Worm (Caenorhabditis elegans) whole organism, L1 larva: ENCODE measurements around the gene R12B2.13.

Experiments
- C04F5.9 ChIP-seq: sonication (generic microtip); optimal IDR thresholded peaks from 2 replicates; lab custom pipeline; 2016; ENCODE audit warnings: missing genetic modification characterization, missing compliant biosample characterization
- ama-1 ChIP-seq: fragments of 150-350 bp; optimal IDR thresholded peaks from 2 replicates; lab custom pipeline; 2014
- dpl-1 ChIP-seq, 3 experiments: fragments of 150-350 bp in 2 of 3; sonication (generic microtip) in 1 of 3; optimal IDR thresholded peaks; 2 replicates each; lab custom pipeline; 2014 to 2017; ENCODE audit warnings: missing biosample characterization in 3 of 3, missing genetic modification characterization in 3 of 3, missing genetic modification reagents in 3 of 3
- mep-1 ChIP-seq: fragments of 150-350 bp; optimal IDR thresholded peaks from 2 replicates; lab custom pipeline; 2014; ENCODE audit warnings: missing biosample characterization, missing genetic modification characterization
- nhr-11 ChIP-seq: fragments of 150-350 bp; optimal IDR thresholded peaks from 2 replicates; lab custom pipeline; 2014; ENCODE audit warnings: missing biosample characterization, missing genetic modification characterization
- nhr-28 ChIP-seq: fragments of 150-350 bp; optimal IDR thresholded peaks from 2 replicates; lab custom pipeline; 2014; ENCODE audit warnings: missing biosample characterization, missing genetic modification characterization
- sox-4 ChIP-seq: sonication (generic microtip); optimal IDR thresholded peaks from 2 replicates; lab custom pipeline; 2016; ENCODE audit warnings: missing genetic modification characterization, missing compliant biosample characterization
- tlp-1 ChIP-seq: fragments of 150-350 bp; optimal IDR thresholded peaks from 2 replicates; lab custom pipeline; 2014; ENCODE audit warnings: missing biosample characterization, missing genetic modification characterization

DNA sequence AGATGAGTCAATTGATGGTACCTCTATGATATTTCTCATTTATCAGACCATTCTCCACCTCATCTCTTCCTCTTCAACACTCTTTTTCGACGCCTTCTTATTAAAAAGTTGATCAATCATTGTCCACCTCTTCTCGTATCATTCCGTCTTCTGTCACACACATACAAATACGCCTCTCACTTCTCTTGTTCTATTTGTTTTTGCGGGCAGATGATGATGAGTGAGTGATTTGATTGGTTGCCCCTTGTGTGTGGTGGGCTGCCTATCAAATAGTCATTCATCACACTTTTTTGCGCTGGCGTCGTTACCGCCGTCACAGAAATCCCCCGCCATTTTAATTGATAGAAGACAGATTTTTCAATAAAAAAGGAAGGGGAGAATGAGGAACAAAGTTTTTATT is 20.6 kb downstream of the R12B2.13 start:
- TF ChIP-seq dpl-1 (GFP tag; optimal IDR thresholded peaks at IDR 0.05; lab: Kevin White, UChicago) = no peak
- TF ChIP-seq tlp-1 (tag; lab: Kevin White, UChicago) = no peak
- no peak for TF ChIP-seq ama-1 (lab: Kevin White, UChicago)
- TF ChIP-seq sox-4 (tag; lab: Kevin White, UChicago) = no peak
- no peak for TF ChIP-seq nhr-28 (tag; lab: Kevin White, UChicago)
- TF ChIP-seq nhr-11 (tag; lab: Kevin White, UChicago) = no peak
- peak; percentile 31 for TF ChIP-seq mep-1 (tag; lab: Kevin White, UChicago)
- no peak for TF ChIP-seq C04F5.9 (tag; lab: Kevin White, UChicago)
